Worm (Caenorhabditis elegans) whole organism, L4 larva: ENCODE measurements around the gene spsb-1.

Experiments
- D1046.2 ChIP-seq: fragments of 200-800 bp; sonication (Bioruptor generic); IDR thresholded peaks from 2 replicates; pipeline ENCODE4 v1.3.6; 2022; ENCODE audit warnings: missing genetic modification characterization, missing compliant biosample characterization
- F10B5.3 ChIP-seq: sonication (generic microtip); optimal IDR thresholded peaks from 2 replicates; lab custom pipeline; 2016; ENCODE audit warnings: mild to moderate bottlenecking, missing genetic modification characterization, missing compliant biosample characterization
- T20F7.1 ChIP-seq: fragments of 200-800 bp; sonication (Bioruptor generic); optimal IDR thresholded peaks from 2 replicates; lab custom pipeline; 2018; ENCODE audit warnings: mild to moderate bottlenecking, missing genetic modification characterization, missing compliant biosample characterization
- Y5F2A.4 ChIP-seq: fragments of 200-800 bp; sonication (Bioruptor generic); optimal IDR thresholded peaks from 2 replicates; lab custom pipeline; 2018; ENCODE audit warnings: mild to moderate bottlenecking, missing genetic modification characterization, missing compliant biosample characterization
- Y75B8A.6 ChIP-seq: fragments of 200-800 bp; sonication (Bioruptor generic); IDR thresholded peaks from 2 replicates; pipeline ENCODE4 v1.3.6; 2022; ENCODE audit warnings: missing genetic modification reagents, missing genetic modification characterization, missing compliant biosample characterization
- ZK546.5 ChIP-seq, 2 experiments: sonication (generic microtip); optimal IDR thresholded peaks; 2 replicates each; lab custom pipeline; 2017; ENCODE audit warnings: missing biosample characterization in 2 of 2, missing genetic modification characterization in 2 of 2
- aly-2 ChIP-seq: sonication (generic microtip); optimal IDR thresholded peaks from 2 replicates; lab custom pipeline; 2018; ENCODE audit warnings: missing biosample characterization, missing genetic modification characterization
- ama-1 ChIP-seq: fragments of 150-350 bp; optimal IDR thresholded peaks from 2 replicates; lab custom pipeline; 2014; ENCODE audit warnings: inconsistent platforms, mixed read lengths
- arid-1 ChIP-seq: fragments of 200-800 bp; sonication (Bioruptor generic); conservative IDR thresholded peaks from 2 replicates; pipeline ENCODE4 v1.3.6; 2022; ENCODE audit warnings: missing genetic modification reagents, missing genetic modification characterization, missing compliant biosample characterization
- ceh-20 ChIP-seq: fragments of 200-800 bp; sonication (Bioruptor generic); IDR thresholded peaks from 2 replicates; pipeline ENCODE4 v1.3.6; 2022; ENCODE audit warnings: missing genetic modification reagents, missing genetic modification characterization, missing compliant biosample characterization
- ceh-28 ChIP-seq: fragments of 150-350 bp; optimal IDR thresholded peaks from 2 replicates; lab custom pipeline; 2014; ENCODE audit warnings: missing biosample characterization, missing genetic modification reagents, missing genetic modification characterization
- ceh-32 ChIP-seq: sonication (generic microtip); optimal IDR thresholded peaks from 2 replicates; lab custom pipeline; 2016; ENCODE audit warnings: mild to moderate bottlenecking, missing genetic modification characterization, missing compliant biosample characterization; ENCODE audit not compliant: poor library complexity
- ceh-44 ChIP-seq: fragments of 200-800 bp; sonication (Bioruptor generic); IDR thresholded peaks from 2 replicates; pipeline ENCODE4 v1.3.6; 2022; ENCODE audit warnings: missing genetic modification reagents, missing genetic modification characterization, missing compliant biosample characterization
- ces-1 ChIP-seq: fragments of 150-350 bp; sonication (generic microtip); optimal IDR thresholded peaks from 4 replicates; lab custom pipeline; 2014; ENCODE audit warnings: missing biosample characterization, missing genetic modification reagents, missing genetic modification characterization
- daf-16 ChIP-seq, 3 experiments: sonication (generic microtip); optimal IDR thresholded peaks; 2 replicates each; lab custom pipeline; 2016 to 2017; ENCODE audit warnings: missing genetic modification characterization in 3 of 3, missing genetic modification reagents in 3 of 3, mild to moderate bottlenecking in 2 of 3, missing compliant biosample characterization in 2 of 3, missing biosample characterization in 1 of 3, moderate library complexity in 1 of 3
- dmd-8 ChIP-seq: fragments of 200-800 bp; sonication (Bioruptor generic); IDR thresholded peaks from 2 replicates; pipeline ENCODE4 v1.3.6; 2022; ENCODE audit warnings: missing genetic modification characterization, missing compliant biosample characterization
- dpl-1 ChIP-seq: fragments of 150-350 bp; optimal IDR thresholded peaks from 2 replicates; lab custom pipeline; 2014; ENCODE audit warnings: missing biosample characterization, missing genetic modification reagents, missing genetic modification characterization
- dve-1 ChIP-seq: sonication (generic microtip); optimal IDR thresholded peaks from 2 replicates; lab custom pipeline; 2017; ENCODE audit warnings: antibody characterized with exemption, mild to moderate bottlenecking, missing genetic modification characterization, missing compliant biosample characterization; ENCODE audit not compliant: insufficient read depth
- egl-27 ChIP-seq: sonication (generic microtip); optimal IDR thresholded peaks from 3 replicates; lab custom pipeline; 2017; ENCODE audit warnings: missing biosample characterization, missing genetic modification reagents, missing genetic modification characterization
- gei-8 ChIP-seq: fragments of 200-800 bp; sonication (Bioruptor generic); optimal IDR thresholded peaks from 2 replicates; lab custom pipeline; 2018; ENCODE audit warnings: mild to moderate bottlenecking, missing genetic modification characterization, missing compliant biosample characterization
- hlh-11 ChIP-seq: fragments of 200-800 bp; sonication (Bioruptor generic); optimal IDR thresholded peaks from 2 replicates; lab custom pipeline; 2018; ENCODE audit warnings: mild to moderate bottlenecking, missing genetic modification characterization, missing compliant biosample characterization
- hlh-30 ChIP-seq: sonication (generic microtip); optimal IDR thresholded peaks from 2 replicates; lab custom pipeline; 2017; ENCODE audit warnings: antibody characterized with exemption, mild to moderate bottlenecking, missing genetic modification characterization, missing compliant biosample characterization; ENCODE audit not compliant: insufficient read depth
- lim-7 ChIP-seq: fragments of 200-800 bp; sonication (Bioruptor generic); IDR thresholded peaks from 2 replicates; pipeline ENCODE4 v1.3.6; 2022; ENCODE audit warnings: missing genetic modification characterization, missing compliant biosample characterization
- lin-1 ChIP-seq: fragments of 200-800 bp; sonication (Bioruptor generic); IDR thresholded peaks from 2 replicates; pipeline ENCODE4 v1.3.6; 2022; ENCODE audit warnings: missing genetic modification reagents, missing genetic modification characterization, missing compliant biosample characterization
- lin-13 ChIP-seq: fragments of 150-350 bp; optimal IDR thresholded peaks from 2 replicates; lab custom pipeline; 2014; ENCODE audit warnings: missing biosample characterization, missing genetic modification reagents, missing genetic modification characterization
- lsy-2 ChIP-seq, 2 experiments: fragments of 150-350 bp in 1 of 2; sonication (generic microtip) in 1 of 2; optimal IDR thresholded peaks; 2 replicates each; lab custom pipeline; 2014 to 2017; ENCODE audit warnings: missing biosample characterization in 2 of 2, missing genetic modification characterization in 2 of 2
- mdt-29 ChIP-seq: fragments of 200-800 bp; sonication (Bioruptor generic); IDR thresholded peaks from 2 replicates; pipeline ENCODE4 v1.3.6; 2022; ENCODE audit warnings: missing genetic modification reagents, missing genetic modification characterization, missing compliant biosample characterization
- mep-1 ChIP-seq: fragments of 150-350 bp; sonication (generic microtip); optimal IDR thresholded peaks from 3 replicates; lab custom pipeline; 2014; ENCODE audit warnings: missing biosample characterization, missing genetic modification characterization
- mxl-3 ChIP-seq: fragments of 200-800 bp; sonication (Bioruptor generic); optimal IDR thresholded peaks from 2 replicates; lab custom pipeline; 2018; ENCODE audit warnings: mild to moderate bottlenecking, missing genetic modification characterization, missing compliant biosample characterization
- nhr-10 ChIP-seq: fragments of 150-350 bp; optimal IDR thresholded peaks from 2 replicates; lab custom pipeline; 2014; ENCODE audit warnings: missing biosample characterization, missing genetic modification characterization
- nhr-102 ChIP-seq: sonication (generic microtip); optimal IDR thresholded peaks from 2 replicates; lab custom pipeline; 2016; ENCODE audit warnings: mild to moderate bottlenecking, missing genetic modification characterization, moderate library complexity, missing compliant biosample characterization
- nhr-11 ChIP-seq: fragments of 150-350 bp; optimal IDR thresholded peaks from 2 replicates; lab custom pipeline; 2014; ENCODE audit warnings: missing biosample characterization, missing genetic modification characterization
- nhr-25 ChIP-seq: sonication (generic microtip); optimal IDR thresholded peaks from 2 replicates; lab custom pipeline; 2017; ENCODE audit warnings: missing genetic modification characterization, mild to moderate bottlenecking, missing compliant biosample characterization, antibody characterized with exemption, moderate library complexity, borderline replicate concordance; ENCODE audit not compliant: insufficient read depth
- nhr-6 ChIP-seq: fragments of 150-350 bp; optimal IDR thresholded peaks from 2 replicates; lab custom pipeline; 2014; ENCODE audit warnings: missing biosample characterization, missing genetic modification characterization
- php-3 ChIP-seq: fragments of 200-800 bp; sonication (Bioruptor generic); IDR thresholded peaks from 2 replicates; pipeline ENCODE4 v1.3.6; 2022; ENCODE audit warnings: missing genetic modification reagents, missing genetic modification characterization, missing compliant biosample characterization
- saeg-2 ChIP-seq: fragments of 200-800 bp; sonication (Bioruptor generic); IDR thresholded peaks from 2 replicates; pipeline ENCODE4 v1.3.6; 2022; ENCODE audit warnings: missing genetic modification reagents, missing genetic modification characterization, missing compliant biosample characterization
- sdz-12 ChIP-seq: fragments of 200-800 bp; sonication (Bioruptor generic); optimal IDR thresholded peaks from 2 replicates; lab custom pipeline; 2018; ENCODE audit warnings: mild to moderate bottlenecking, missing genetic modification characterization, missing compliant biosample characterization
- set-16 ChIP-seq: fragments of 200-800 bp; sonication (Bioruptor generic); IDR thresholded peaks from 2 replicates; pipeline ENCODE4 v1.3.6; 2022; ENCODE audit warnings: missing genetic modification reagents, missing genetic modification characterization, missing compliant biosample characterization
- skn-1 ChIP-seq: fragments of 150-350 bp; optimal IDR thresholded peaks from 2 replicates; lab custom pipeline; 2014; ENCODE audit warnings: missing biosample characterization, missing genetic modification characterization
- snpc-4 ChIP-seq: fragments of 150-350 bp; optimal IDR thresholded peaks from 2 replicates; lab custom pipeline; 2014; ENCODE audit warnings: missing biosample characterization, missing genetic modification characterization
- spr-1 ChIP-seq: sonication (generic microtip); optimal IDR thresholded peaks from 2 replicates; lab custom pipeline; 2016; ENCODE audit warnings: mild to moderate bottlenecking, missing genetic modification characterization, missing compliant biosample characterization
- tag-97 ChIP-seq: fragments of 200-800 bp; sonication (Bioruptor generic); IDR thresholded peaks from 2 replicates; pipeline ENCODE4 v1.3.6; 2022; ENCODE audit warnings: missing genetic modification characterization, missing compliant biosample characterization
- tra-1 ChIP-seq: fragments of 200-800 bp; sonication (Bioruptor generic); IDR thresholded peaks from 2 replicates; pipeline ENCODE4 v1.3.6; 2022; ENCODE audit warnings: missing genetic modification reagents, missing genetic modification characterization, missing compliant biosample characterization
- unc-130 ChIP-seq: sonication (generic microtip); optimal IDR thresholded peaks from 2 replicates; lab custom pipeline; 2016; ENCODE audit warnings: missing genetic modification reagents, missing genetic modification characterization, missing compliant biosample characterization
- unc-62 ChIP-seq, 3 experiments: fragments of 150-350 bp in 1 of 3; sonication (generic microtip); optimal IDR thresholded peaks in 2 of 3; peaks in 1 of 3; 1 replicate in 1 of 3; 2 replicates in 2 of 3; lab custom pipeline; 2014 to 2017; ENCODE audit warnings: missing biosample characterization in 3 of 3, missing genetic modification characterization in 3 of 3, missing genetic modification reagents in 3 of 3, missing genotype in 1 of 3
- vab-7 ChIP-seq: fragments of 200-800 bp; sonication (Bioruptor generic); IDR thresholded peaks from 2 replicates; pipeline ENCODE4 v1.3.6; 2022; ENCODE audit warnings: missing genetic modification reagents, missing genetic modification characterization, missing compliant biosample characterization
- zfp-3 ChIP-seq: fragments of 200-800 bp; sonication (Bioruptor generic); conservative IDR thresholded peaks from 2 replicates; pipeline ENCODE4 v1.3.6; 2022; ENCODE audit warnings: missing genetic modification reagents, missing genetic modification characterization, missing compliant biosample characterization
- ztf-7 ChIP-seq: fragments of 150-350 bp; optimal IDR thresholded peaks from 2 replicates; lab custom pipeline; 2014; ENCODE audit warnings: missing biosample characterization, missing genetic modification characterization

The spsb-1 gene

ce11 chrII:15165681-15166235, 30.8 kb upstream of the spsb-1 start, which contains the start of gene gst-27 (continued):
- TF ChIP-seq php-3 (GFP tag; lab: Robert Waterston, UW): peak; percentile 74
- peak; percentile 83 for TF ChIP-seq mdt-29 (GFP tag; lab: Robert Waterston, UW)
- TF ChIP-seq mxl-3 (GFP tag; lab: Kevin White, UChicago): peak; percentile 81
- TF ChIP-seq gei-8 (GFP tag; lab: Kevin White, UChicago): peak; percentile 90
- TF ChIP-seq sdz-12 (GFP tag; lab: Kevin White, UChicago): peak; percentile 89
- TF ChIP-seq unc-130 (GFP tag; lab: Kevin White, UChicago): peak; percentile 64
- TF ChIP-seq egl-27 (tag; lab: Kevin White, UChicago): no peak
- TF ChIP-seq Y5F2A.4: peak; percentile 74
- peak; percentile 64 for TF ChIP-seq nhr-11 (tag; lab: Kevin White, UChicago)
- TF ChIP-seq spr-1 (tag; lab: Kevin White, UChicago): peak; percentile 78
- no peak for TF ChIP-seq lsy-2 (tag; optimal IDR thresholded peaks at IDR 0.05; lab: Kevin White, UChicago)
- TF ChIP-seq lin-13 (GFP tag; lab: Kevin White, UChicago): peak; percentile 88
- TF ChIP-seq nhr-10 (tag; lab: Kevin White, UChicago): no peak
- peak; percentile 47 for TF ChIP-seq aly-2 (tag; lab: Kevin White, UChicago)
- 0 out of 2 replicates have a peak, but pooled peaks have one; percentile 45 for TF ChIP-seq D1046.2 (GFP tag; lab: Robert Waterston, UW)
- peak; percentile 95 for TF ChIP-seq vab-7 (GFP tag; lab: Robert Waterston, UW)
- TF ChIP-seq dve-1: peak; percentile 91
- peak; percentile 93 for TF ChIP-seq tra-1 (GFP tag; lab: Robert Waterston, UW)
- TF ChIP-seq arid-1 (GFP tag; lab: Robert Waterston, UW): peak; percentile 71
- TF ChIP-seq nhr-25 (tag; lab: Kevin White, UChicago): peak; percentile 43
- peak; percentile 40 for TF ChIP-seq nhr-6 (tag; lab: Kevin White, UChicago)
- peak; percentile 92 for TF ChIP-seq mep-1 (tag; lab: Kevin White, UChicago)
- TF ChIP-seq lim-7 (GFP tag; lab: Robert Waterston, UW): peak; percentile 92
- TF ChIP-seq F10B5.3: peak; percentile 62
- peak; percentile 89 for TF ChIP-seq dmd-8 (GFP tag; lab: Robert Waterston, UW)
- TF ChIP-seq ceh-44 (GFP tag; lab: Robert Waterston, UW): peak; percentile 60; the same call in 1 of the 2 replicates
- no peak for TF ChIP-seq ZK546.5 (tag; optimal IDR thresholded peaks at IDR 0.05; lab: Kevin White, UChicago)
- TF ChIP-seq nhr-102 (tag; lab: Kevin White, UChicago): peak; percentile 73
- peak; percentile 82 for TF ChIP-seq hlh-11 (tag; lab: Kevin White, UChicago)
- no peak for TF ChIP-seq ceh-28
- peak; percentile 69 for TF ChIP-seq ztf-7 (tag; lab: Kevin White, UChicago)
- TF ChIP-seq lin-1: peak; percentile 83
- peak; percentile 76 for TF ChIP-seq ceh-20 (GFP tag; lab: Robert Waterston, UW)
- peak; percentile 34 for TF ChIP-seq ceh-32 (tag; lab: Kevin White, UChicago)
- TF ChIP-seq ces-1: no peak
- TF ChIP-seq ama-1 (lab: Kevin White, UChicago): no peak

DNA sequence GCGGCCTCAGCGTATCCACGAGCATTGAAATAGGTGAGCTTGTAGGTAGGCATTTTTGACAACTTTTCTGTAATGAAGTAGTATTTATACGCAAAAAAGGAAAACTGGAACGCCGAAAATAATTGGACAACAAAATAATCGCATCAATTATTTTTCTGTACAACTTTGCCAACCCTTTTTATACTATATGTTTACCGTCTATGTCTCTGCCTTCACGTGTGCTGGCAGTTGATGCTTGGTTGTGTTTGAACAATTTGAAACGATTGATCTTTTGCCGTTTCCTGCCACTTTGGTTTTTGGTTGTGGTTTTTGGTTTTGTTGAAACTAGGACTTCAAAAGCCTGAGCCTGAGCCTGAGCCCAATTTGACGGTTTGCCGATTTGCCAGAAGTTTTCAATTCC, 29.2 kb upstream of the spsb-1 start, which contains the start of gene gst-28:
gst-28 (minus strand) TSS at position 238 of the 400 bp plus-strand sequence.
- TF ChIP-seq unc-62 (GFP tag; optimal IDR thresholded peaks at IDR 0.05 in 1 of 2; lab: Kevin White, UChicago): no peak
- TF ChIP-seq unc-62 (tag; optimal IDR thresholded peaks at IDR 0.05; lab: Kevin White, UChicago): no peak
- no peak for TF ChIP-seq set-16 (GFP tag; lab: Robert Waterston, UW)
- no peak for TF ChIP-seq skn-1 (tag; lab: Kevin White, UChicago)
- TF ChIP-seq hlh-30 (tag; lab: Kevin White, UChicago): peak; percentile 6
- no peak for TF ChIP-seq daf-16 (GFP tag; optimal IDR thresholded peaks at IDR 0.05; lab: Kevin White, UChicago)
- TF ChIP-seq daf-16 (tag; optimal IDR thresholded peaks at IDR 0.05; lab: Kevin White, UChicago): peak; percentile 66
- no peak for TF ChIP-seq php-3 (GFP tag; lab: Robert Waterston, UW)
- no peak for TF ChIP-seq dpl-1 (GFP tag; lab: Kevin White, UChicago)
- TF ChIP-seq Y75B8A.6 (GFP tag; lab: Robert Waterston, UW): no peak
- no peak for TF ChIP-seq lsy-2 (tag; optimal IDR thresholded peaks at IDR 0.05; lab: Kevin White, UChicago)
- TF ChIP-seq saeg-2 (GFP tag; lab: Robert Waterston, UW): 0 out of 2 replicates have a peak, but pooled peaks have one; percentile 25
- no peak for TF ChIP-seq zfp-3 (GFP tag; lab: Robert Waterston, UW)
- TF ChIP-seq vab-7 (GFP tag; lab: Robert Waterston, UW): no peak
- TF ChIP-seq dve-1: peak; percentile 20
- no peak for TF ChIP-seq egl-27 (tag; lab: Kevin White, UChicago)
- no peak for TF ChIP-seq tag-97 (GFP tag; lab: Robert Waterston, UW)
- no peak for TF ChIP-seq gei-8 (GFP tag; lab: Kevin White, UChicago)
- TF ChIP-seq T20F7.1 (GFP tag; lab: Kevin White, UChicago): no peak
- TF ChIP-seq snpc-4 (tag; lab: Kevin White, UChicago): no peak
